Fruit fly (Drosophila melanogaster) whole organism, embryonic: ENCODE measurements around the gene CG8300.
A peak's percentile ranks its signal among the peaks of the same experiment; 100 is the strongest.

Experiments
- ATbp ChIP-seq: fragments of 200-800 bp; sonication (Bioruptor generic); optimal IDR thresholded peaks from 2 replicates; lab custom pipeline; 2017; ENCODE audit warnings: missing biosample characterization, mild to moderate bottlenecking, missing genetic modification characterization, missing genetic modification reagents
- Atf3 ChIP-seq: fragments of 200-800 bp; sonication (Bioruptor generic); optimal IDR thresholded peaks from 3 replicates; lab custom pipeline; 2016; ENCODE audit warnings: missing biosample characterization, missing genetic modification characterization
- Bgb ChIP-seq: fragments of 200-800 bp; sonication (Bioruptor generic); IDR thresholded peaks from 2 replicates; pipeline ENCODE4 v1.3.6; 2022; ENCODE audit warnings: missing biosample characterization, missing genetic modification characterization; ENCODE audit not compliant: partially characterized antibody
- CG10654 ChIP-seq: fragments of 200-800 bp; sonication (Bioruptor generic); optimal IDR thresholded peaks from 2 replicates; lab custom pipeline; 2016; ENCODE audit warnings: missing biosample characterization, missing genetic modification characterization
- CG11560 ChIP-seq: fragments of 200-800 bp; sonication (Bioruptor generic); IDR thresholded peaks from 3 replicates; pipeline ENCODE4 v1.3.6; 2022; ENCODE audit warnings: missing biosample characterization, missing genetic modification characterization
- CG11723 ChIP-seq: fragments of 200-800 bp; sonication (Bioruptor generic); optimal IDR thresholded peaks from 2 replicates; lab custom pipeline; 2017; ENCODE audit warnings: missing biosample characterization, mild to moderate bottlenecking, missing genetic modification characterization
- CG12104 ChIP-seq: fragments of 200-800 bp; sonication (Bioruptor generic); optimal IDR thresholded peaks from 3 replicates; lab custom pipeline; 2016; ENCODE audit warnings: missing biosample characterization, missing genetic modification characterization
- CG12155 ChIP-seq: fragments of 200-800 bp; sonication (Bioruptor generic); optimal IDR thresholded peaks from 3 replicates; lab custom pipeline; 2016; ENCODE audit warnings: missing biosample characterization, missing genetic modification characterization
- CG12299 ChIP-seq: fragments of 200-800 bp; sonication (Bioruptor generic); optimal IDR thresholded peaks from 2 replicates; lab custom pipeline; 2018; ENCODE audit warnings: missing biosample characterization, mild to moderate bottlenecking, missing genetic modification characterization
- CG13296 ChIP-seq: fragments of 200-800 bp; sonication (Bioruptor generic); optimal IDR thresholded peaks from 3 replicates; lab custom pipeline; 2018; ENCODE audit warnings: missing biosample characterization, mild to moderate bottlenecking, missing genetic modification characterization
- CG14014 ChIP-seq: fragments of 200-800 bp; sonication (Bioruptor generic); IDR thresholded peaks from 2 replicates; pipeline ENCODE4 v1.3.6; 2022; ENCODE audit warnings: missing biosample characterization, missing genetic modification characterization
- CG14441 ChIP-seq: fragments of 200-800 bp; sonication (Bioruptor generic); IDR thresholded peaks from 2 replicates; pipeline ENCODE4 v1.3.6; 2022; ENCODE audit warnings: missing biosample characterization, missing genetic modification characterization
- CG17359 ChIP-seq: fragments of 200-800 bp; sonication (Bioruptor generic); optimal IDR thresholded peaks from 3 replicates; lab custom pipeline; 2018; ENCODE audit warnings: missing biosample characterization, mild to moderate bottlenecking, missing genetic modification characterization, moderate library complexity
- CG17829 ChIP-seq: fragments of 200-800 bp; optimal IDR thresholded peaks from 2 replicates; lab custom pipeline; 2019; ENCODE audit warnings: missing biosample characterization, mild to moderate bottlenecking, missing genetic modification characterization, moderate library complexity
- CG18764 ChIP-seq: fragments of 200-800 bp; sonication (Bioruptor generic); optimal IDR thresholded peaks from 3 replicates; lab custom pipeline; 2016; ENCODE audit warnings: missing biosample characterization, missing genetic modification characterization
- CG2120 ChIP-seq: fragments of 200-800 bp; sonication (Bioruptor generic); optimal IDR thresholded peaks from 3 replicates; lab custom pipeline; 2016; ENCODE audit warnings: missing biosample characterization, missing genetic modification characterization
- CG30403 ChIP-seq: fragments of 200-800 bp; sonication (Bioruptor generic); optimal IDR thresholded peaks from 3 replicates; lab custom pipeline; 2016; ENCODE audit warnings: missing biosample characterization, missing genetic modification characterization
- CG31388 ChIP-seq: fragments of 200-800 bp; sonication (Bioruptor generic); optimal IDR thresholded peaks from 2 replicates; lab custom pipeline; 2016; ENCODE audit warnings: missing biosample characterization, missing genetic modification characterization
- CG32767 ChIP-seq: fragments of 200-800 bp; sonication (Bioruptor generic); IDR thresholded peaks from 2 replicates; pipeline ENCODE4 v1.3.6; 2022; ENCODE audit warnings: missing biosample characterization, missing genetic modification characterization
- CG32772 ChIP-seq: fragments of 200-800 bp; sonication (Bioruptor generic); IDR thresholded peaks from 2 replicates; pipeline ENCODE4 v1.3.6; 2022; ENCODE audit warnings: missing biosample characterization, missing genetic modification characterization
- CG3726 ChIP-seq: fragments of 200-800 bp; sonication (Bioruptor generic); IDR thresholded peaks from 3 replicates; pipeline ENCODE4, ENCODE4 v1.3.6; 2022; ENCODE audit warnings: missing biosample characterization, missing genetic modification characterization
- CG3847 ChIP-seq: fragments of 200-800 bp; sonication (Bioruptor generic); IDR thresholded peaks from 2 replicates; pipeline ENCODE4 v1.3.6; 2022; ENCODE audit warnings: missing biosample characterization, missing genetic modification characterization
- CG6175 ChIP-seq: fragments of 200-800 bp; sonication (Bioruptor generic); IDR thresholded peaks from 3 replicates; pipeline ENCODE4 v1.3.6; 2022; ENCODE audit warnings: missing biosample characterization, missing genetic modification characterization
- CG6813 ChIP-seq: fragments of 200-800 bp; sonication (Bioruptor generic); optimal IDR thresholded peaks from 2 replicates; lab custom pipeline; 2017; ENCODE audit warnings: missing biosample characterization, missing genetic modification characterization, mild to moderate bottlenecking, moderate library complexity, missing genetic modification reagents
- CG8359 ChIP-seq: fragments of 200-800 bp; sonication (Bioruptor generic); optimal IDR thresholded peaks from 2 replicates; lab custom pipeline; 2017; ENCODE audit warnings: missing biosample characterization, mild to moderate bottlenecking, missing genetic modification characterization, borderline replicate concordance
- CG9797 ChIP-seq: fragments of 200-800 bp; sonication (Bioruptor generic); optimal IDR thresholded peaks from 3 replicates; lab custom pipeline; 2018; ENCODE audit warnings: missing biosample characterization, mild to moderate bottlenecking, missing genetic modification characterization
- CG9932 ChIP-seq: fragments of 200-800 bp; sonication (Bioruptor generic); IDR thresholded peaks from 2 replicates; pipeline ENCODE4 v1.3.6; 2022; ENCODE audit warnings: missing biosample characterization, missing genetic modification characterization
- Doc3 ChIP-seq: fragments of 200-800 bp; sonication (Bioruptor generic); IDR thresholded peaks from 3 replicates; pipeline ENCODE4 v1.3.6; 2022; ENCODE audit warnings: missing biosample characterization, missing genetic modification characterization; ENCODE audit not compliant: partially characterized antibody
- Gsc ChIP-seq: fragments of 200-800 bp; sonication (Bioruptor generic); IDR thresholded peaks from 2 replicates; pipeline ENCODE4 v1.3.6; 2022; ENCODE audit warnings: missing biosample characterization, missing genetic modification characterization
- HHEX ChIP-seq: fragments of 200-800 bp; sonication (Bioruptor generic); optimal IDR thresholded peaks from 3 replicates; lab custom pipeline; 2017; ENCODE audit warnings: missing biosample characterization, mild to moderate bottlenecking, missing genetic modification characterization, missing genetic modification reagents
- Hmr ChIP-seq: fragments of 200-800 bp; sonication (Bioruptor generic); optimal IDR thresholded peaks from 3 replicates; lab custom pipeline; 2017; ENCODE audit warnings: mild to moderate bottlenecking, missing biosample characterization, missing genetic modification reagents, missing genetic modification characterization
- Hmx ChIP-seq: fragments of 200-800 bp; sonication (Bioruptor generic); optimal IDR thresholded peaks from 2 replicates; lab custom pipeline; 2016; ENCODE audit warnings: missing biosample characterization, missing genetic modification characterization
- YL-1 ChIP-seq: fragments of 200-800 bp; sonication (Bioruptor generic); optimal IDR thresholded peaks from 3 replicates; lab custom pipeline; 2017; ENCODE audit warnings: missing biosample characterization, mild to moderate bottlenecking, missing genetic modification characterization
- al ChIP-seq: fragments of 200-800 bp; sonication (Bioruptor generic); IDR thresholded peaks from 2 replicates; pipeline ENCODE4 v1.3.6; 2022; ENCODE audit warnings: missing biosample characterization, missing genetic modification characterization
- ash1 ChIP-seq: fragments of 200-800 bp; sonication (Bioruptor generic); optimal IDR thresholded peaks from 2 replicates; lab custom pipeline; 2018; ENCODE audit warnings: missing biosample characterization, mild to moderate bottlenecking, missing genetic modification characterization
- bbx ChIP-seq: fragments of 200-800 bp; sonication (Bioruptor generic); IDR thresholded peaks from 2 replicates; pipeline ENCODE4 v1.3.6; 2022; ENCODE audit warnings: missing biosample characterization, missing genetic modification characterization; ENCODE audit not compliant: partially characterized antibody
- croc ChIP-seq: fragments of 200-800 bp; sonication (Bioruptor generic); conservative IDR thresholded peaks from 3 replicates; pipeline ENCODE4 v1.3.6; 2022; ENCODE audit warnings: missing biosample characterization, missing genetic modification characterization
- dpn ChIP-seq, 2 experiments: fragments of 200-800 bp; sonication (Bioruptor generic); optimal IDR thresholded peaks; 3 replicates each; lab custom pipeline; 2016; ENCODE audit warnings: missing biosample characterization in 2 of 2, missing genetic modification characterization in 2 of 2
- fd96Cb ChIP-seq: fragments of 200-800 bp; sonication (Bioruptor generic); optimal IDR thresholded peaks from 2 replicates; lab custom pipeline; 2018; ENCODE audit warnings: missing biosample characterization, mild to moderate bottlenecking, missing genetic modification characterization, moderate library complexity
- jumu ChIP-seq: fragments of 200-800 bp; sonication (Bioruptor generic); optimal IDR thresholded peaks from 3 replicates; lab custom pipeline; 2016; ENCODE audit warnings: missing biosample characterization, missing genetic modification characterization
- knrl ChIP-seq: fragments of 200-800 bp; sonication (Bioruptor generic); IDR thresholded peaks from 3 replicates; pipeline ENCODE4 v1.3.6; 2022; ENCODE audit warnings: missing biosample characterization, missing genetic modification characterization; ENCODE audit not compliant: partially characterized antibody
- lab ChIP-seq: fragments of 200-800 bp; sonication (Bioruptor generic); optimal IDR thresholded peaks from 3 replicates; lab custom pipeline; 2017; ENCODE audit warnings: missing biosample characterization, missing genetic modification characterization, mild to moderate bottlenecking, moderate library complexity, missing genetic modification reagents
- pb ChIP-seq: fragments of 200-800 bp; sonication (Bioruptor generic); optimal IDR thresholded peaks from 3 replicates; lab custom pipeline; 2016; ENCODE audit warnings: missing biosample characterization, missing genetic modification characterization
- prd ChIP-seq, 3 experiments: fragments of >200 bp in 2 of 3; fragments of 200-800 bp in 1 of 3; sonication (Bioruptor generic) in 1 of 3; optimal IDR thresholded peaks in 2 of 3; IDR thresholded peaks in 1 of 3; 2 replicates in 2 of 3; 3 replicates in 1 of 3; pipeline versions ENCODE4 v1.3.6 to Lab custom; 2017 to 2022; ENCODE audit warnings: missing biosample characterization in 1 of 3, missing genetic modification characterization in 1 of 3
- sc ChIP-seq, 3 experiments: fragments of >200 bp in 2 of 3; fragments of 200-800 bp in 1 of 3; sonication (Bioruptor generic) in 1 of 3; optimal IDR thresholded peaks; 2 replicates in 2 of 3; 3 replicates in 1 of 3; lab custom pipeline; 2017; ENCODE audit warnings: mild to moderate bottlenecking in 1 of 3, missing biosample characterization in 1 of 3, missing genetic modification characterization in 1 of 3, missing genetic modification reagents in 1 of 3
- sqz ChIP-seq: fragments of 200-800 bp; sonication (Bioruptor generic); optimal IDR thresholded peaks from 3 replicates; lab custom pipeline; 2018; ENCODE audit warnings: missing biosample characterization, mild to moderate bottlenecking, missing genetic modification characterization
- tio ChIP-seq: fragments of 200-800 bp; sonication (Bioruptor generic); optimal IDR thresholded peaks from 2 replicates; lab custom pipeline; 2017; ENCODE audit warnings: missing biosample characterization, missing genetic modification characterization, inconsistent platforms
- tll ChIP-seq, 2 experiments: fragments of 200-800 bp in 1 of 2; fragments of >200 bp in 1 of 2; sonication (Bioruptor generic) in 1 of 2; optimal IDR thresholded peaks; 2 replicates each; lab custom pipeline; 2017 to 2019; ENCODE audit warnings: missing biosample characterization in 2 of 2, missing genetic modification characterization in 2 of 2, mild to moderate bottlenecking in 1 of 2, moderate library complexity in 1 of 2
- twi ChIP-seq: fragments of 200-800 bp; optimal IDR thresholded peaks from 2 replicates; lab custom pipeline; 2019; ENCODE audit warnings: missing biosample characterization, mild to moderate bottlenecking, missing genetic modification characterization, moderate library complexity
- vnd ChIP-seq: fragments of 200-800 bp; sonication (Bioruptor generic); IDR thresholded peaks from 3 replicates; pipeline ENCODE4 v1.3.6; 2022; ENCODE audit warnings: missing biosample characterization, missing genetic modification characterization; ENCODE audit not compliant: partially characterized antibody

Gene CG8300

dm6 chrX:7067248-7067647 lies 37.4 kb upstream of the CG8300 start (continued):
- TF ChIP-seq Doc3 (no peak), CG3847 (GFP tag; lab: Robert Waterston, UW) (no peak; the same call in 1 of the 2 replicates), CG32767 (GFP tag; lab: Robert Waterston, UW) (no peak), CG6175 (no peak), tll (GFP tag; optimal IDR thresholded peaks at IDR 0.05; lab: Kevin White, UChicago) (no peak), CG31388 (GFP tag; lab: Kevin White, UChicago) (no peak), knrl (GFP tag; lab: Robert Waterston, UW) (no peak), Hmx (GFP tag; lab: Kevin White, UChicago) (no peak), al (GFP tag; lab: Robert Waterston, UW) (peak; percentile 51), ash1 (GFP tag; lab: Kevin White, UChicago) (no peak), CG9932 (GFP tag; lab: Robert Waterston, UW) (peak; percentile 59), CG3726 (GFP tag; lab: Robert Waterston, UW) (no peak), dpn (GFP tag; optimal IDR thresholded peaks at IDR 0.05; lab: Kevin White, UChicago) (no peak), CG18764 (no peak), CG17359 (tag; lab: Kevin White, UChicago) (no peak), Gsc (GFP tag; lab: Robert Waterston, UW) (no peak), Atf3 (GFP tag; lab: Kevin White, UChicago) (no peak), sqz (GFP tag; lab: Kevin White, UChicago) (no peak), CG12104 (GFP tag; lab: Kevin White, UChicago) (no peak), Hmr (GFP tag; lab: Kevin White, UChicago) (peak; percentile 2), ATbp (GFP tag; lab: Kevin White, UChicago) (no peak), bbx (GFP tag; lab: Robert Waterston, UW) (no peak), tio (GFP tag; lab: Kevin White, UChicago) (no peak), sc (optimal IDR thresholded peaks at IDR 0.05; lab: Kevin White, UChicago) (no peak), sc (GFP tag; optimal IDR thresholded peaks at IDR 0.05; lab: Kevin White, UChicago) (no peak), CG12155 (no peak), CG11560 (tag; lab: Robert Waterston, UW) (no peak), CG32772 (GFP tag; lab: Robert Waterston, UW) (no peak), croc (GFP tag; lab: Robert Waterston, UW) (no peak), fd96Cb (tag; lab: Kevin White, UChicago) (no peak), HHEX (GFP tag; lab: Kevin White, UChicago) (no peak), CG13296 (GFP tag; lab: Kevin White, UChicago) (no peak), CG12299 (tag; lab: Kevin White, UChicago) (no peak), pb (GFP tag; lab: Kevin White, UChicago) (no peak), jumu (GFP tag; lab: Kevin White, UChicago) (no peak), CG8359 (no peak), lab (GFP tag; lab: Kevin White, UChicago) (peak; percentile 59), prd (optimal IDR thresholded peaks at IDR 0.05; lab: Kevin White, UChicago) (no peak), prd (GFP tag; IDR thresholded peaks at IDR 0.05; lab: Robert Waterston, UW) (no peak), YL-1 (GFP tag; lab: Kevin White, UChicago) (no peak), CG14014 (GFP tag; lab: Robert Waterston, UW) (no peak), CG11723 (GFP tag; lab: Kevin White, UChicago) (no peak), CG17829 (tag; lab: Kevin White, UChicago) (no peak), twi (tag; lab: Kevin White, UChicago) (no peak), CG14441 (GFP tag; lab: Robert Waterston, UW) (no peak), Bgb (GFP tag; lab: Robert Waterston, UW) (no peak), CG10654 (GFP tag; lab: Kevin White, UChicago) (no peak), CG30403 (GFP tag; lab: Kevin White, UChicago) (peak; percentile 1), CG2120 (GFP tag; lab: Kevin White, UChicago) (peak; percentile 44), CG9797 (GFP tag; lab: Kevin White, UChicago) (no peak), vnd (no peak), CG6813 (GFP tag; lab: Kevin White, UChicago) (no peak)
